Fruit fly (Drosophila melanogaster): ENCODE data around the gene CG13895.
A peak's percentile ranks its signal among the peaks of the same experiment; 100 is the strongest.

CG13895 gene

DNA sequence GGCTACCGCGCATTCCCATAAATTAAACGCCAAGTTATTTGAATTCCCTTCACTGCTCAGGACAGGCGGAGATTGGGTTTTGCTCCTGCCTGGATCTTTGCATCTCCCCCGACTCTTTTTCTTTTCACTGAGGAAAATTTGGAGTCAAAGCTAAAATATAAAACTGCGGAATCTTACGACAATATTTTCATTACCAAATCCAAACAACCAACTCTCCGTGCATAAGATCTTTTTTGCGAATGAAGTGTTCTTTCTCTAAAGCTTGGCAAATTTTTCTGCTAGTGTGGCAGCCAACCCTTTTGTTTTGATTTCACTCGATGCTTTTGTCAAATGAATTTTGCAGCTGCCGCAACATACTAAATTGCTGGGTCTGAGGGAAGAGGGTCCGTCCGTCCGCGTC lies 19.9 kb upstream of the CG13895 start:
- TF ChIP-seq CG43689 (GFP tag; IDR thresholded peaks at IDR 0.05) (no peak), Tbp (GFP tag; optimal IDR thresholded peaks at IDR 0.05) (no peak), CG14441 (GFP tag; IDR thresholded peaks at IDR 0.05) (no peak), Hr39 (optimal IDR thresholded peaks at IDR 0.05) (no peak), lbe (GFP tag; optimal IDR thresholded peaks at IDR 0.05) (peak; percentile 85), Rx (GFP tag; IDR thresholded peaks at IDR 0.05) (no peak), CG15073 (GFP tag; optimal IDR thresholded peaks at IDR 0.05) (no peak), CG17361 (GFP tag; IDR thresholded peaks at IDR 0.05) (no peak), Ets65A (GFP tag) (peak; percentile 70), CG10147 (GFP tag; optimal IDR thresholded peaks at IDR 0.05) (no peak), unc-4 (GFP tag; IDR thresholded peaks at IDR 0.05; ENCODE audit: partially characterized antibody) (no peak), CG30403 (GFP tag; optimal IDR thresholded peaks at IDR 0.05) (no peak), zfh1 (GFP tag; IDR thresholded peaks at IDR 0.05) (no peak), corto (GFP tag; optimal IDR thresholded peaks at IDR 0.05) (peak; percentile 81), sens-2 (GFP tag; IDR thresholded peaks at IDR 0.05) (no peak)

DNA sequence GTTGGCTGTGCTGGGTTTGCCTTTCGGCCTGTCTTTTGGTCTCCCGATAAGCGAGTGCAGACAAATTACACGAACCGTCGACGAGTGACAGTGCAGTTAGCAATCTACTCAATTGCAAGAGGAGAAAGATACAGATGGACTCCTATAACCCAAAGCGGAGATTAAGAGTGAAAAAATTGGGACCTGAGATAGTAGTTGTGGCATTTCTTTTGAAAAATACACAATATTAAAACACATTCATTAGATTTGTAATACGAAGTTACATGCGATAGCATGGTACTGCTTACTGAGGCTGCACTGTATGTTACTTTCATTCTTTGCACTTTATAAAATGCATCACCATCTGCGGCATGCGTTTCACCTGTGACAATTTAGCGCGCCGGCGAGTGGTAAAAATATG lies 19.2 kb upstream of the CG13895 start:
- no peak for TF ChIP-seq Blimp-1 (GFP tag; optimal IDR thresholded peaks at IDR 0.05)
- no peak for TF ChIP-seq amos (GFP tag; IDR thresholded peaks at IDR 0.05; ENCODE audit: partially characterized antibody)
- no peak for TF ChIP-seq slou (GFP tag; optimal IDR thresholded peaks at IDR 0.05)
- no peak for TF ChIP-seq Oaz (GFP tag; IDR thresholded peaks at IDR 0.05)
- TF ChIP-seq jigr1 (GFP tag; IDR thresholded peaks at IDR 0.05) = no peak
- TF ChIP-seq Mes4 (GFP tag; optimal IDR thresholded peaks at IDR 0.05) = no peak
- TF ChIP-seq caup (GFP tag; optimal IDR thresholded peaks at IDR 0.05; ENCODE audit: severe bottlenecking) = no peak
- TF ChIP-seq ind (GFP tag; optimal IDR thresholded peaks at IDR 0.05) = no peak
- TF ChIP-seq chm (GFP tag; IDR thresholded peaks at IDR 0.05) = peak; percentile 34; the same call in 1 of the 2 replicates
- TF ChIP-seq ara (GFP tag; IDR thresholded peaks at IDR 0.05) = 0 out of 2 replicates have a peak, but pooled peaks have one; percentile 15
- peak; percentile 79 for TF ChIP-seq sens (GFP tag)
- peak; percentile 36 for TF ChIP-seq grau (tag; optimal IDR thresholded peaks at IDR 0.05)
- TF ChIP-seq z (GFP tag; IDR thresholded peaks at IDR 0.05) = 0 out of 3 replicates have a peak, but pooled peaks have one; percentile 29
- no peak for TF ChIP-seq emc (GFP tag; optimal IDR thresholded peaks at IDR 0.05)
- no peak for TF ChIP-seq CG13123 (GFP tag; optimal IDR thresholded peaks at IDR 0.05)
- TF ChIP-seq CG3838 (GFP tag; optimal IDR thresholded peaks at IDR 0.05) = no peak

DNA sequence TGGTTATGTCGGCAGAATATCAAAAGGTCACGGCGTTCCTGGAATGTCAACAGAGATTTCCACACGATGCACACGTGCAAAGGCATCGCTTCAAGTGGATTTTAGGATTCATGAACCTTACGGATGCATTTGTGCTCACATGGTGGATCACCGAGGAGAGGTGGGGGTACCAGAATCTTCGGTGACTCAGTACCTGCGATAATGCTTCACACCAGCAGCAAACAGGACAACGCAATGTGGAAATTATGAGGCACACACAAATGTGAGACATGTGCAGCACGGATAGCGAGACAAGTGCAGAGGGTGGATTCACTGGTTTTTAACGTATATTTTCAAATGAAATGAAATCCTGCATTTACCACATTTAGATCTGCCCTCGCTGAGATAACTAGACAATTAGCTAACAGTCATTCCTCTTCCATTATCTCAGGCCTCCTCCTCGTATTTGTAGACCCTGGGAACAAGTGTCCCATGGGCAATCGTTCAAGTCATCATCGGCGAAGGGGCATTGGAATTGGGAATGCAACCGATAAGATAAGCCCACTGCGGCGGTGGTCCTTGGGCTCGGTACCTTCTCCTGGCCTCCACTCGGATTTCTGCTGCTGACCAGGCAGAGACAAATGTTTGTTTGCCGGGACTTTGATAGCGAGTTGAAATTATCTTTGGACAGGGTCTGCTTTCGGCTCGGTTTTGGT lies 18.6 kb upstream of the CG13895 start:
- TF ChIP-seq zen (tag; optimal IDR thresholded peaks at IDR 0.05) = peak; percentile 88
- no peak for TF ChIP-seq sim (GFP tag; IDR thresholded peaks at IDR 0.05)
- TF ChIP-seq jigr1 (GFP tag; IDR thresholded peaks at IDR 0.05) = no peak
- no peak for TF ChIP-seq D19B (GFP tag; optimal IDR thresholded peaks at IDR 0.05)
- peak; percentile 98 for TF ChIP-seq CG18476 (GFP tag; optimal IDR thresholded peaks at IDR 0.05)
- TF ChIP-seq vfl (GFP tag; optimal IDR thresholded peaks at IDR 0.05) = peak; percentile 4
- TF ChIP-seq D (optimal IDR thresholded peaks at IDR 0.05) = peak; percentile 90
- no peak for TF ChIP-seq D (GFP tag; optimal IDR thresholded peaks at IDR 0.05)
- TF ChIP-seq tll (GFP tag; optimal IDR thresholded peaks at IDR 0.05) = peak in 1 of 2 experiments; percentile 78
- no peak for TF ChIP-seq Atf6 (GFP tag; IDR thresholded peaks at IDR 0.05)
- TF ChIP-seq mam (GFP tag; optimal IDR thresholded peaks at IDR 0.05) = no peak
- 0 out of 2 replicates have a peak, but pooled peaks have one; percentile 25 for TF ChIP-seq bbx (GFP tag; IDR thresholded peaks at IDR 0.05; ENCODE audit: partially characterized antibody)
- TF ChIP-seq CG4730 (GFP tag; IDR thresholded peaks at IDR 0.05) = 0 out of 2 replicates have a peak, but pooled peaks have one; percentile 8
- TF ChIP-seq twi (tag; optimal IDR thresholded peaks at IDR 0.05) = peak; percentile 98
- TF ChIP-seq grn (GFP tag; optimal IDR thresholded peaks at IDR 0.05) = peak; percentile 60
- TF ChIP-seq chinmo (GFP tag; IDR thresholded peaks at IDR 0.05; ENCODE audit: partially characterized antibody) = 0 out of 4 replicates have a peak, but pooled peaks have one; percentile 18
- TF ChIP-seq pros (GFP tag; optimal IDR thresholded peaks at IDR 0.05) = peak; percentile 27
- peak; percentile 26 for TF ChIP-seq Kr (GFP tag; optimal IDR thresholded peaks at IDR 0.05)
- no peak for TF ChIP-seq CG5953 (GFP tag; IDR thresholded peaks at IDR 0.05)
- no peak for TF ChIP-seq gsb (GFP tag; IDR thresholded peaks at IDR 0.05)

Measured in whole organism, embryonic.